Worm (Caenorhabditis elegans) whole organism, L4/young adult: ENCODE measurements around the gene fipr-17.

Experiments
- W03F9.2 ChIP-seq: fragments of 150-350 bp; optimal IDR thresholded peaks from 2 replicates; lab custom pipeline; 2014; ENCODE audit warnings: missing biosample characterization, missing genetic modification characterization
- dao-5 ChIP-seq: sonication (generic microtip); optimal IDR thresholded peaks from 2 replicates; lab custom pipeline; 2016; ENCODE audit warnings: missing genotype, missing genetic modification characterization, moderate library complexity, missing compliant biosample characterization
- him-1 ChIP-seq: sonication (generic microtip); optimal IDR thresholded peaks from 2 replicates; lab custom pipeline; 2016; ENCODE audit warnings: missing genotype, missing genetic modification reagents, missing genetic modification characterization, missing compliant biosample characterization

DNA sequence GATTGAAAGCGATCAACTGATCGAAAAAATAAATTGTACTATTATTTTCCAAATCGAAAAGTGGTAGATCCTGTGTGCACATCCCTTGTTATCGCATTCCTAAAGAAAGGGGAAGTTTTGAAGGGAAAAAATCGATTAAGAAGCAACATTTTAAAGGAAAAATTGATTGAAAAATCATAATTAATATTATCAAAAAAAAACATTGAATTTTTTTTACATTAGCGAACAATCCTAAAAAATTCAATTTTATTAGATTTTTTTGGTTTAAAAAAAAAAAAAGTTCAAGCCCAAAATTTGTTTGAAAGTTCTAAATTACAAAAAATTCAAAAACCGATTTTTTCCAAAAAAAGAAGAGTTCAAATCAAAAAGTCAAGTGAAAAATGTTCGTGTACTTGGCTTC, 12.2 kb downstream of the fipr-17 start, which contains the start of gene dmsr-5:
- TF ChIP-seq him-1 (tag; lab: Kevin White, UChicago) (no peak), dao-5 (tag; lab: Kevin White, UChicago) (no peak), W03F9.2 (tag; lab: Kevin White, UChicago) (no peak)
